Worm (Caenorhabditis elegans): ENCODE results near the gene sdz-5.

- TF ChIP-seq ama-1 (optimal IDR thresholded peaks at IDR 0.05) (no peak), tra-4 (tag; optimal IDR thresholded peaks at IDR 0.05) (no peak), ets-7 (tag; optimal IDR thresholded peaks at IDR 0.05) (no peak), hnd-1 (tag; optimal IDR thresholded peaks at IDR 0.05) (no peak), aly-1 (tag; optimal IDR thresholded peaks at IDR 0.05) (no peak), tbx-11 (GFP tag; IDR thresholded peaks at IDR 0.05) (no peak), flt-1 (GFP tag; IDR thresholded peaks at IDR 0.05) (no peak), hmbx-1 (tag; optimal IDR thresholded peaks at IDR 0.05) (no peak), hmg-4 (GFP tag; optimal IDR thresholded peaks at IDR 0.05) (no peak), scrt-1 (GFP tag; IDR thresholded peaks at IDR 0.05) (no peak)
Measured at ce11 chrII:3045875-3046274, 37.4 kb downstream of the sdz-5 start, which contains the start of gene sri-30.

Data from whole organism, early embryonic.